Worm (Caenorhabditis elegans): ENCODE data around the gene ceh-34.

DNA sequence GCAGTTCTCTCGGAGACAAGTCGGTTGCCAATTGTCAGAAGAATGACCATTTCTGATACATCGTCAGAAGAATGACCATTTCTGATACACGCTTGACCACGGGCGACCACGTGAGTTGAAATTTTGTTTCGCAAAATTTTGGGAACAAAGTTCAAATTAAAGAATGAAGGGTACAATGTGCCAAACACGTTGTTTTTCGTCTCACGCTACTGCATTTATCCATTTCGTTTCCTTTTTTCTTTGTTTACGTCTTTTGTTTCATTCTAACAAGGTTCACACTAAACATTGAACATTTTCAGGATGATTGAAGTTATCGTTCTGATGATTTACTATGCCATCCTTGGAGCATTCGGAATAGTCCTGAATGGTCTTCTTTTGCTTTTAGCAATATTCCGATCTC lies 32.1 kb upstream of the ceh-34 start, which contains the start of gene srd-9:
- TF ChIP-seq fkh-10 (GFP tag; optimal IDR thresholded peaks at IDR 0.05) (no peak), ama-1 (optimal IDR thresholded peaks at IDR 0.05) (no peak), pax-1 (tag; optimal IDR thresholded peaks at IDR 0.05) (no peak), lin-11 (tag; optimal IDR thresholded peaks at IDR 0.05) (no peak), che-1 (tag; optimal IDR thresholded peaks at IDR 0.05) (no peak), fax-1 (tag; optimal IDR thresholded peaks at IDR 0.05) (no peak), ceh-2 (tag; optimal IDR thresholded peaks at IDR 0.05) (no peak)

All from whole organism, late embryonic.